Fruit fly (Drosophila melanogaster): ENCODE results near the gene Prx2.

The Prx2 gene

dm6 chrX:13315463-13315817, 14.2 kb upstream of the Prx2 start:
- TF ChIP-seq EcR (GFP tag; optimal IDR thresholded peaks at IDR 0.05) (no peak), CG8478 (optimal IDR thresholded peaks at IDR 0.05) (no peak), Dll (optimal IDR thresholded peaks at IDR 0.05) (no peak), pan (optimal IDR thresholded peaks at IDR 0.05) (no peak), usp (GFP tag; optimal IDR thresholded peaks at IDR 0.05) (no peak), psq (optimal IDR thresholded peaks at IDR 0.05) (no peak)

- TF ChIP-seq Dll (optimal IDR thresholded peaks at IDR 0.05): peak; percentile 65
- no peak for TF ChIP-seq pan (optimal IDR thresholded peaks at IDR 0.05)
These were observed 10.2 kb upstream of the Prx2 start for dm6 chrX:13319376-13319883.

dm6 chrX:13320697-13321445, 8.8 kb upstream of the Prx2 start:
- no peak for TF ChIP-seq pan (optimal IDR thresholded peaks at IDR 0.05)
- TF ChIP-seq CG8478 (optimal IDR thresholded peaks at IDR 0.05): no peak
- no peak for TF ChIP-seq Dll (optimal IDR thresholded peaks at IDR 0.05)

- TF ChIP-seq psq (optimal IDR thresholded peaks at IDR 0.05): no peak
These were observed 7.2 kb upstream of the Prx2 start for dm6 chrX:13322405-13322804.

dm6 chrX:13323114-13323513, 6.5 kb upstream of the Prx2 start:
- no peak for TF ChIP-seq pan (optimal IDR thresholded peaks at IDR 0.05)
- TF ChIP-seq Dll (optimal IDR thresholded peaks at IDR 0.05): no peak
- TF ChIP-seq CG8478 (optimal IDR thresholded peaks at IDR 0.05): no peak
- no peak for TF ChIP-seq EcR (GFP tag; optimal IDR thresholded peaks at IDR 0.05)
- no peak for TF ChIP-seq psq (optimal IDR thresholded peaks at IDR 0.05)
- no peak for TF ChIP-seq usp (GFP tag; optimal IDR thresholded peaks at IDR 0.05)

dm6 chrX:13323526-13323925, 6.1 kb upstream of the Prx2 start:
- TF ChIP-seq CG8478 (optimal IDR thresholded peaks at IDR 0.05) (no peak), EcR (GFP tag; optimal IDR thresholded peaks at IDR 0.05) (no peak), psq (optimal IDR thresholded peaks at IDR 0.05) (no peak), Dll (optimal IDR thresholded peaks at IDR 0.05) (no peak), pan (optimal IDR thresholded peaks at IDR 0.05) (no peak), usp (GFP tag; optimal IDR thresholded peaks at IDR 0.05) (no peak)

dm6 chrX:13325310-13325709, 4.3 kb upstream of the Prx2 start:
- TF ChIP-seq EcR (GFP tag; optimal IDR thresholded peaks at IDR 0.05) (no peak), usp (GFP tag; optimal IDR thresholded peaks at IDR 0.05) (no peak), Dll (optimal IDR thresholded peaks at IDR 0.05) (no peak), CG8478 (optimal IDR thresholded peaks at IDR 0.05) (no peak), psq (optimal IDR thresholded peaks at IDR 0.05) (no peak), pan (optimal IDR thresholded peaks at IDR 0.05) (no peak)

- TF ChIP-seq usp (GFP tag; optimal IDR thresholded peaks at IDR 0.05): no peak
- TF ChIP-seq psq (optimal IDR thresholded peaks at IDR 0.05): no peak
- no peak for TF ChIP-seq CG8478 (optimal IDR thresholded peaks at IDR 0.05)
- no peak for TF ChIP-seq pan (optimal IDR thresholded peaks at IDR 0.05)
These were observed 2.4 kb downstream of the Prx2 start for dm6 chrX:13331814-13332701.

dm6 chrX:13332702-13333243, 3.1 kb downstream of the Prx2 start:
- TF ChIP-seq usp (GFP tag; optimal IDR thresholded peaks at IDR 0.05): no peak

dm6 chrX:13334434-13335146, 5.0 kb downstream of the Prx2 start:
- no peak for TF ChIP-seq Dll (optimal IDR thresholded peaks at IDR 0.05)
- TF ChIP-seq CG8478 (optimal IDR thresholded peaks at IDR 0.05): no peak
- no peak for TF ChIP-seq usp (GFP tag; optimal IDR thresholded peaks at IDR 0.05)
- no peak for TF ChIP-seq pan (optimal IDR thresholded peaks at IDR 0.05)
- no peak for TF ChIP-seq psq (optimal IDR thresholded peaks at IDR 0.05)
- TF ChIP-seq EcR (GFP tag; optimal IDR thresholded peaks at IDR 0.05): no peak

- TF ChIP-seq usp (GFP tag; optimal IDR thresholded peaks at IDR 0.05) (no peak), CG8478 (optimal IDR thresholded peaks at IDR 0.05) (no peak), psq (optimal IDR thresholded peaks at IDR 0.05) (no peak), Dll (optimal IDR thresholded peaks at IDR 0.05) (no peak), pan (optimal IDR thresholded peaks at IDR 0.05) (no peak), EcR (GFP tag; optimal IDR thresholded peaks at IDR 0.05) (no peak)
These were observed 7.8 kb downstream of the Prx2 start, which contains the start of gene RpS15Aa for dm6 chrX:13337454-13337853. Gene RpS15Aa (minus strand): TSS chrX:13337705.

dm6 chrX:13338113-13338512, 8.5 kb downstream of the Prx2 start, which contains the start of gene CG15747:
Gene CG15747 (plus strand): TSS chrX:13338318.
- no peak for TF ChIP-seq Dll (optimal IDR thresholded peaks at IDR 0.05)
- no peak for TF ChIP-seq CG8478 (optimal IDR thresholded peaks at IDR 0.05)
- no peak for TF ChIP-seq EcR (GFP tag; optimal IDR thresholded peaks at IDR 0.05)
- no peak for TF ChIP-seq usp (GFP tag; optimal IDR thresholded peaks at IDR 0.05)
- TF ChIP-seq psq (optimal IDR thresholded peaks at IDR 0.05): no peak
- TF ChIP-seq pan (optimal IDR thresholded peaks at IDR 0.05): no peak

Data from whole organism.